Worm (Caenorhabditis elegans): ENCODE results near the gene C50D2.7.

The C50D2.7 gene

DNA sequence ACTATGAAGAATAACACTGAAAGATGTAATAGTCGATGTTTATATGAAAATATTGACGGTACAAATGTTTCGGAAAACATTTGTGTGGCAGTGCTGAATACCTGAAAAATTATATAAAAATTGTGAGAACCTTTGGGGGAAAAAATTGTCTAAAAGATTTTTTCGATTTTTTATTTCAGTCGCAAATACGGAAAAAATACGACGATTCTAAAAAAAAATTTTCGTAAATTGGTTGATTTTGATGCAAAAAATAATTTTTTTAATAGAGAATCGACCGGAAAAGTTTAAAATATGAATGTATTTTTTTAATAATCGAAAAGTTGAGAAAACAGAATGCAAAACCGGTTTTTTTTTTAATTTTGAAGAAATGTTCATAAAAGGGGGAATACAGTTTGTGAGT is at the start of gene C50D2.7:
Gene C50D2.7, minus strand, starts transcription at position 101 of the 400 bp plus-strand sequence.
- TF ChIP-seq nhr-10 (tag; optimal IDR thresholded peaks at IDR 0.05), result no peak
- TF ChIP-seq nhr-25 (tag; optimal IDR thresholded peaks at IDR 0.05; ENCODE audit: borderline replicate concordance, insufficient read depth), result no peak
- TF ChIP-seq nhr-28 (tag; optimal IDR thresholded peaks at IDR 0.05), result no peak
- TF ChIP-seq set-16 (GFP tag; IDR thresholded peaks at IDR 0.05), result no peak
- TF ChIP-seq lin-15B (tag; optimal IDR thresholded peaks at IDR 0.05), result no peak
- TF ChIP-seq lin-38 (GFP tag; IDR thresholded peaks at IDR 0.05), result no peak
- TF ChIP-seq dpl-1 (GFP tag; optimal IDR thresholded peaks at IDR 0.05), result no peak
- TF ChIP-seq zip-11 (GFP tag; IDR thresholded peaks at IDR 0.05), result no peak
- no peak for TF ChIP-seq daf-12 (tag; optimal IDR thresholded peaks at IDR 0.05)
- TF ChIP-seq fos-1 (tag; optimal IDR thresholded peaks at IDR 0.05), result no peak
- TF ChIP-seq pqm-1 (tag; optimal IDR thresholded peaks at IDR 0.05), result no peak
- TF ChIP-seq unc-62 (GFP tag; optimal IDR thresholded peaks at IDR 0.05 in 1 of 2), result no peak
- TF ChIP-seq unc-62 (tag; optimal IDR thresholded peaks at IDR 0.05), result no peak
- no peak for TF ChIP-seq lin-1 (GFP tag; IDR thresholded peaks at IDR 0.05)
- no peak for TF ChIP-seq snpc-1.2 (GFP tag; IDR thresholded peaks at IDR 0.05)
- no peak for TF ChIP-seq hif-1 (tag; optimal IDR thresholded peaks at IDR 0.05)
- TF ChIP-seq ztf-11 (tag; optimal IDR thresholded peaks at IDR 0.05), result no peak
- no peak for TF ChIP-seq pha-4 (GFP tag; IDR thresholded peaks at IDR 0.05)
- TF ChIP-seq pha-4 (tag; optimal IDR thresholded peaks at IDR 0.05), result no peak
- no peak for TF ChIP-seq ZK546.5 (tag; optimal IDR thresholded peaks at IDR 0.05)
- no peak for TF ChIP-seq nhr-237 (tag; optimal IDR thresholded peaks at IDR 0.05)
- no peak for TF ChIP-seq mdt-29 (GFP tag; IDR thresholded peaks at IDR 0.05)

DNA sequence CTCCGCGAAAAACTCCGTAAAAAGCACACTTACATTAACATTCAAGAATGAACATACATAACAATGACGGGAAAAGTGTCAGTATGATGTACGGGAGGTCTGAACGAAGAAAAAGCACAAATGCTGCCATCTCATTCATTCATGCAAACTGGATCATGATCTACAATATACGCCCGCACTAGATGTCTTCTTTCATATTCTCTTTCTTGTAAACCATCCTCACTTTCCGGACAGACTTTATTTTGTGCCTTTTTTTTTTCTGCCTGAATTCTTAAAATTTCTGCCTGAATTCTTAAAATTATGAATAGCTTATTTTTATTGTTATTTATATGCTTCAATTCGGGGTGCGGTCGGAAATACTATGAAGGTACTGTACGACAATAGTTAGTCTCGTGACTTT is 40.1 kb upstream of the C50D2.7 start, which contains the start of gene K10B4.1:
Gene K10B4.1, plus strand, starts transcription at position 301 of the 400 bp plus-strand sequence.
- TF ChIP-seq unc-39 (tag; optimal IDR thresholded peaks at IDR 0.05) (no peak), fkh-10 (GFP tag; optimal IDR thresholded peaks at IDR 0.05) (no peak), ceh-44 (GFP tag; IDR thresholded peaks at IDR 0.05) (no peak), dmd-9 (GFP tag; IDR thresholded peaks at IDR 0.05) (no peak), nhr-76 (tag; optimal IDR thresholded peaks at IDR 0.05) (no peak), lin-29 (GFP tag; IDR thresholded peaks at IDR 0.05) (no peak), dve-1 (tag; optimal IDR thresholded peaks at IDR 0.05; ENCODE audit: insufficient read depth) (no peak)

ce11 chrII:133548-134275 is 38.6 kb upstream of the C50D2.7 start, which contains the start of gene cwn-1:
TSS of gene cwn-1 (minus strand) at chrII:133598.
- TF ChIP-seq T26A8.4 (GFP tag; IDR thresholded peaks at IDR 0.05) (no peak), F49E8.2 (tag; optimal IDR thresholded peaks at IDR 0.05; ENCODE audit: borderline replicate concordance) (no peak), hif-1 (tag; optimal IDR thresholded peaks at IDR 0.05) (no peak), dmd-6 (GFP tag; IDR thresholded peaks at IDR 0.05) (no peak)

- no peak for TF ChIP-seq saeg-2 (GFP tag; IDR thresholded peaks at IDR 0.05)
- TF ChIP-seq pha-4 (GFP tag; IDR thresholded peaks at IDR 0.05), result no peak
- TF ChIP-seq pha-4 (tag; optimal IDR thresholded peaks at IDR 0.05), result no peak
- no peak for TF ChIP-seq hlh-11 (tag; optimal IDR thresholded peaks at IDR 0.05)
- no peak for TF ChIP-seq ceh-32 (tag; optimal IDR thresholded peaks at IDR 0.05; ENCODE audit: poor library complexity)
- no peak for TF ChIP-seq php-3 (GFP tag; IDR thresholded peaks at IDR 0.05)
- no peak for TF ChIP-seq tra-1 (GFP tag; IDR thresholded peaks at IDR 0.05)
Observed at ce11 chrII:129770-130169, 34.7 kb upstream of the C50D2.7 start.
